Worm (Caenorhabditis elegans) whole organism, L2 larva: ENCODE results near the gene twk-42.

Experiments
- ceh-82 ChIP-seq: fragments of 150-350 bp; optimal IDR thresholded peaks from 2 replicates; lab custom pipeline; 2014; ENCODE audit warnings: missing biosample characterization, missing genetic modification characterization
- lsy-2 ChIP-seq, 2 experiments: fragments of 150-350 bp in 1 of 2; sonication (generic microtip) in 1 of 2; optimal IDR thresholded peaks; 2 replicates each; lab custom pipeline; 2014 to 2017; ENCODE audit warnings: missing biosample characterization in 2 of 2, missing genetic modification characterization in 2 of 2
- mab-5 ChIP-seq: fragments of 150-350 bp; optimal IDR thresholded peaks from 2 replicates; lab custom pipeline; 2014; ENCODE audit warnings: missing biosample characterization, missing genetic modification characterization
- sma-9 ChIP-seq, 2 experiments: fragments of 150-350 bp in 1 of 2; sonication (generic microtip) in 1 of 2; optimal IDR thresholded peaks; 2 replicates each; lab custom pipeline; 2014 to 2016; ENCODE audit warnings: missing genetic modification characterization in 2 of 2, mild to moderate bottlenecking in 1 of 2, missing biosample characterization in 1 of 2, missing compliant biosample characterization in 1 of 2, missing genetic modification reagents in 1 of 2, moderate library complexity in 1 of 2

ce11 chrV:17749181-17749580 is 16.8 kb upstream of the twk-42 start, which contains the start of gene R12G8.1:
- TF ChIP-seq lsy-2 (tag; optimal IDR thresholded peaks at IDR 0.05; lab: Kevin White, UChicago), result no peak
- peak; percentile 45 for TF ChIP-seq sma-9 (GFP tag; optimal IDR thresholded peaks at IDR 0.05; lab: Kevin White, UChicago)
- TF ChIP-seq sma-9 (tag; optimal IDR thresholded peaks at IDR 0.05; lab: Kevin White, UChicago), result no peak
- TF ChIP-seq mab-5 (tag; lab: Kevin White, UChicago), result no peak
- no peak for TF ChIP-seq ceh-82 (tag; lab: Kevin White, UChicago)
